Worm (Caenorhabditis elegans): ENCODE results near the gene nsph-3.2.

DNA sequence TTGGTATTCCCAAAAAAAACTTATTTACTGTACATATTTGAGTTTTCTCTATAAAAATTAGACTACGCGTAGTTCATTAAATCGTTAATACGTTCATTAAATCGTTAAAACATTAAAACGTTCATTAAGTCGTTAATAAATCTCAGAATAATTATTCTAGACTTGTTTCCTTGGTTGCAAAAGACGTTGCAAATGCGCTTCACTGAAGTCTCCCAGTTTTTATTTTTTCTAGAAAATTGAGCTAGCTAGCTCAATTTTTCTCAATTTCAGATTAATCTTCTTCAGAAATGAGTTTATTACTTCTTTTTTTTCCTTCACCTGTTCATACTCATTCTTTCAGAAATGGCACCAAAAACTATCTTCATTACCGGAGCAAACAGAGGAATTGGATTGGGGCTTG, 32.2 kb downstream of the nsph-3.2 start:
- TF ChIP-seq unc-39 (tag; optimal IDR thresholded peaks at IDR 0.05) (no peak), ceh-32 (tag; optimal IDR thresholded peaks at IDR 0.05; ENCODE audit: poor library complexity) (no peak), egl-27 (tag; optimal IDR thresholded peaks at IDR 0.05) (no peak)
